Fruit fly (Drosophila melanogaster): ENCODE measurements around the gene Usp8.
A peak's percentile ranks its signal among the peaks of the same experiment; 100 is the strongest.

dm6 chr3R:21141341-21141740 lies 7.3 kb downstream of the Usp8 start:
- TF ChIP-seq Mnt (GFP tag; optimal IDR thresholded peaks at IDR 0.05) (no peak), CG7045 (GFP tag; optimal IDR thresholded peaks at IDR 0.05) (no peak), Hr96 (GFP tag; optimal IDR thresholded peaks at IDR 0.05) (no peak), CG5204 (GFP tag; optimal IDR thresholded peaks at IDR 0.05) (no peak), CG1620 (GFP tag; optimal IDR thresholded peaks at IDR 0.05) (no peak), kay (GFP tag; ENCODE audit: borderline replicate concordance) (no peak), CG7101 (tag; optimal IDR thresholded peaks at IDR 0.05) (no peak), bab1 (GFP tag; optimal IDR thresholded peaks at IDR 0.05) (no peak), ovo (GFP tag; optimal IDR thresholded peaks at IDR 0.05) (peak; percentile 66)

All from whole organism, adult.